Worm (Caenorhabditis elegans): Measurements from ENCODE around the gene Y41D4B.1.
"Not testable (repeated sequence)": the region's sequence is repeated elsewhere in the genome, so short reads cannot be mapped to it uniquely, and the experiment has no call there.

The Y41D4B.1 gene

ce11 chrIV:1637333-1637732, 35.2 kb upstream of the Y41D4B.1 start:
- no peak for TF ChIP-seq ceh-8 (GFP tag; optimal IDR thresholded peaks at IDR 0.05)
- no peak for TF ChIP-seq nhr-84 (tag; optimal IDR thresholded peaks at IDR 0.05)
- TF ChIP-seq fkh-4 (tag; optimal IDR thresholded peaks at IDR 0.05; ENCODE audit: borderline replicate concordance), result no peak
- no peak for TF ChIP-seq nhr-77 (tag; optimal IDR thresholded peaks at IDR 0.05)
- peak; percentile 38 for TF ChIP-seq nhr-85 (tag)

- not testable (repeated sequence) for TF ChIP-seq sox-4, skn-1, hlh-4 (tag; optimal IDR thresholded peaks at IDR 0.05)
Measured at ce11 chrIV:1645198-1645597, 27.3 kb upstream of the Y41D4B.1 start, which contains the start of gene nhr-274. nhr-274 (minus strand) TSS chrIV:1645298.

- TF ChIP-seq fos-1 (tag; optimal IDR thresholded peaks at IDR 0.05), result no peak
Measured at ce11 chrIV:1649349-1649748, 23.1 kb upstream of the Y41D4B.1 start.

DNA sequence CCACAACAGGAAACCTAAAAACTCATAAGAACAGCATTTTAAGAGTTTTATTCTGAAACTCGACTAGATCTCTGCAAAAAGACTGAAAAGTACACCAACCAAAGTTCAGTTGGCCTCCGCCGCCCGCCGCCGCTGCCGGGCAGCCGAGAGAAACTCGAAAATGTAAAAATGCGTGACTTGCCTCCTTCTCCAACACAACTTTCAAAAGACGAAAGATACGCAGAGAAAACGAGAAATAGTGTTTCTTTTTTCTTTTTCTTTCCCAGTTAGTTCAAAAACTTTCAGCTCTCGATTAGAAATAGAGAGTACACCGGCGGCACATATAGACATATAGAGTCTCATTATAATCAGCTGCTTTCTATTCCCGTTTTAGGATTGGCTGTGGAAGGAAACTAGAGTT, 22.7 kb upstream of the Y41D4B.1 start:
- no peak for TF ChIP-seq nhr-85 (tag)
- no peak for TF ChIP-seq fos-1 (tag; optimal IDR thresholded peaks at IDR 0.05)
- TF ChIP-seq lin-39 (tag; optimal IDR thresholded peaks at IDR 0.05), result no peak
- TF ChIP-seq mdl-1 (tag; optimal IDR thresholded peaks at IDR 0.05), result peak in 1 of 2 experiments; percentile 41
- TF ChIP-seq unc-86 (tag; optimal IDR thresholded peaks at IDR 0.05), result peak; percentile 11
- TF ChIP-seq F16B12.6 (tag; optimal IDR thresholded peaks at IDR 0.05), result no peak
- peak; percentile 24 for TF ChIP-seq elt-2 (tag; optimal IDR thresholded peaks at IDR 0.05)
- TF ChIP-seq efl-1 (optimal IDR thresholded peaks at IDR 0.05), result peak; percentile 16
- peak in 1 of 2 experiments; percentile 12 for TF ChIP-seq efl-1 (GFP tag; optimal IDR thresholded peaks at IDR 0.05 in 1 of 2)
- no peak for TF ChIP-seq nhr-90 (tag; optimal IDR thresholded peaks at IDR 0.05; ENCODE audit: poor library complexity)
- TF ChIP-seq mep-1 (tag; optimal IDR thresholded peaks at IDR 0.05), result peak; percentile 16
- TF ChIP-seq lin-35 (GFP tag; optimal IDR thresholded peaks at IDR 0.05), result peak; percentile 22 to 49
- no peak for TF ChIP-seq pag-3 (tag; optimal IDR thresholded peaks at IDR 0.05; ENCODE audit: borderline replicate concordance, insufficient read depth)
- no peak for TF ChIP-seq pqm-1 (tag; optimal IDR thresholded peaks at IDR 0.05)
- TF ChIP-seq hlh-4 (tag; optimal IDR thresholded peaks at IDR 0.05), result no peak
- TF ChIP-seq sox-4 (tag; optimal IDR thresholded peaks at IDR 0.05), result no peak
- TF ChIP-seq irx-1 (tag; optimal IDR thresholded peaks at IDR 0.05), result no peak
- TF ChIP-seq lin-15B (tag; optimal IDR thresholded peaks at IDR 0.05), result no peak
- TF ChIP-seq zag-1 (tag; optimal IDR thresholded peaks at IDR 0.05), result no peak
- TF ChIP-seq hpl-2 (GFP tag; optimal IDR thresholded peaks at IDR 0.05), result no peak
- TF ChIP-seq ets-5 (GFP tag; IDR thresholded peaks at IDR 0.05), result no peak
- no peak for TF ChIP-seq ceh-88 (GFP tag; IDR thresholded peaks at IDR 0.05)
- peak; percentile 19 for TF ChIP-seq C16A3.4 (tag; optimal IDR thresholded peaks at IDR 0.05)
- peak; percentile 4 for TF ChIP-seq jun-1 (tag; optimal IDR thresholded peaks at IDR 0.05)
- TF ChIP-seq ztf-4 (tag; optimal IDR thresholded peaks at IDR 0.05), result no peak
- TF ChIP-seq aha-1 (tag; optimal IDR thresholded peaks at IDR 0.05), result no peak
- TF ChIP-seq snu-23 (GFP tag; optimal IDR thresholded peaks at IDR 0.05), result peak; percentile 50
- TF ChIP-seq nhr-20 (tag; optimal IDR thresholded peaks at IDR 0.05), result peak; percentile 54
- no peak for TF ChIP-seq mef-2 (tag; optimal IDR thresholded peaks at IDR 0.05)
- TF ChIP-seq nhr-28 (tag; optimal IDR thresholded peaks at IDR 0.05), result no peak
- TF ChIP-seq ceh-63 (GFP tag; optimal IDR thresholded peaks at IDR 0.05), result no peak
- TF ChIP-seq ceh-82 (tag; optimal IDR thresholded peaks at IDR 0.05), result peak in 1 of 3 experiments; percentile 65
- peak; percentile 82 for TF ChIP-seq fkh-8 (tag; optimal IDR thresholded peaks at IDR 0.05)
- TF ChIP-seq ceh-90 (tag; optimal IDR thresholded peaks at IDR 0.05), result no peak
- TF ChIP-seq egl-27 (tag; optimal IDR thresholded peaks at IDR 0.05), result no peak
- no peak for TF ChIP-seq aly-2 (tag; optimal IDR thresholded peaks at IDR 0.05)
- no peak for TF ChIP-seq unc-130 (tag; optimal IDR thresholded peaks at IDR 0.05)
- peak; percentile 68 for TF ChIP-seq lin-14 (GFP tag; optimal IDR thresholded peaks at IDR 0.05)
- peak; percentile 47 for TF ChIP-seq nhr-47 (tag; optimal IDR thresholded peaks at IDR 0.05)
- TF ChIP-seq snpc-4 (tag; optimal IDR thresholded peaks at IDR 0.05), result no peak
- no peak for TF ChIP-seq unc-30 (tag; optimal IDR thresholded peaks at IDR 0.05)
- peak; percentile 54 for TF ChIP-seq nhr-71 (tag; optimal IDR thresholded peaks at IDR 0.05)
- peak in 1 of 2 experiments; percentile 60 for TF ChIP-seq lsy-2 (tag; optimal IDR thresholded peaks at IDR 0.05)
